Fruit fly (Drosophila melanogaster) Kc167 (cell line): ENCODE results near the gene CG34039.

Source experiments
- Myc ChIP-seq: fragments of >200 bp; optimal IDR thresholded peaks from 2 replicates; lab custom pipeline; 2017; ENCODE audit warnings: missing external identifiers
- Sin3A ChIP-seq: fragments of >200 bp; optimal IDR thresholded peaks from 2 replicates; lab custom pipeline; 2018; ENCODE audit warnings: missing external identifiers
- h ChIP-seq: fragments of >200 bp; optimal IDR thresholded peaks from 3 replicates; lab custom pipeline; 2018; ENCODE audit warnings: missing external identifiers
- insv ChIP-seq: fragments of >200 bp; optimal IDR thresholded peaks from 3 replicates; lab custom pipeline; 2018; ENCODE audit warnings: missing external identifiers
- psq ChIP-seq: fragments of >200 bp; optimal IDR thresholded peaks from 2 replicates; lab custom pipeline; 2017; ENCODE audit warnings: missing external identifiers
- ttk ChIP-seq: sonication (Bioruptor generic); optimal IDR thresholded peaks from 2 replicates; lab custom pipeline; 2017; ENCODE audit warnings: missing external identifiers

Gene CG34039

dm6 chr3L:14552925-14553239 is 6.9 kb upstream of the CG34039 start:
- TF ChIP-seq insv (lab: Kevin White, UChicago) (no peak), h (lab: Kevin White, UChicago) (no peak), Sin3A (lab: Kevin White, UChicago) (no peak), psq (lab: Kevin White, UChicago) (no peak), Myc (no peak), ttk (no peak)

dm6 chr3L:14553891-14554303 is 5.9 kb upstream of the CG34039 start:
- TF ChIP-seq h (lab: Kevin White, UChicago): no peak

- TF ChIP-seq h (lab: Kevin White, UChicago) (no peak), ttk (no peak), Sin3A (lab: Kevin White, UChicago) (no peak), Myc (no peak), insv (lab: Kevin White, UChicago) (no peak), psq (lab: Kevin White, UChicago) (no peak)
These were observed 4.7 kb upstream of the CG34039 start for dm6 chr3L:14555052-14555451.

dm6 chr3L:14556177-14556576 is 3.6 kb upstream of the CG34039 start:
- no peak for TF ChIP-seq Sin3A (lab: Kevin White, UChicago)
- TF ChIP-seq psq (lab: Kevin White, UChicago): no peak
- no peak for TF ChIP-seq ttk
- no peak for TF ChIP-seq insv (lab: Kevin White, UChicago)
- TF ChIP-seq h (lab: Kevin White, UChicago): no peak
- TF ChIP-seq Myc: no peak

- no peak for TF ChIP-seq h (lab: Kevin White, UChicago)
- no peak for TF ChIP-seq psq (lab: Kevin White, UChicago)
- TF ChIP-seq Sin3A (lab: Kevin White, UChicago): no peak
- TF ChIP-seq Myc: no peak
- no peak for TF ChIP-seq ttk
- no peak for TF ChIP-seq insv (lab: Kevin White, UChicago)
These were observed 2.7 kb upstream of the CG34039 start for dm6 chr3L:14556774-14557741.

- TF ChIP-seq insv (lab: Kevin White, UChicago) (no peak), ttk (no peak), psq (lab: Kevin White, UChicago) (no peak), h (lab: Kevin White, UChicago) (no peak), Myc (no peak), Sin3A (lab: Kevin White, UChicago) (no peak)
These were observed 1.8 kb upstream of the CG34039 start for dm6 chr3L:14558018-14558417.

dm6 chr3L:14558947-14559509 is 772 bp upstream of the CG34039 start:
- no peak for TF ChIP-seq insv (lab: Kevin White, UChicago)
- TF ChIP-seq ttk: no peak
- no peak for TF ChIP-seq Sin3A (lab: Kevin White, UChicago)
- TF ChIP-seq psq (lab: Kevin White, UChicago): no peak
- TF ChIP-seq h (lab: Kevin White, UChicago): no peak
- TF ChIP-seq Myc: no peak

dm6 chr3L:14560664-14561063 is 864 bp downstream of the CG34039 start, which contains the start of gene Lk:
Gene Lk (minus strand): TSS chr3L:14560764.
- no peak for TF ChIP-seq ttk
- TF ChIP-seq insv (lab: Kevin White, UChicago): no peak
- no peak for TF ChIP-seq Myc
- TF ChIP-seq h (lab: Kevin White, UChicago): no peak
- TF ChIP-seq Sin3A (lab: Kevin White, UChicago): no peak

- TF ChIP-seq Myc (no peak), psq (lab: Kevin White, UChicago) (no peak), ttk (no peak), Sin3A (lab: Kevin White, UChicago) (no peak), h (lab: Kevin White, UChicago) (no peak)
These were observed 2.9 kb downstream of the CG34039 start for dm6 chr3L:14562672-14563071.

- no peak for TF ChIP-seq Sin3A (lab: Kevin White, UChicago)
- TF ChIP-seq insv (lab: Kevin White, UChicago): no peak
- TF ChIP-seq psq (lab: Kevin White, UChicago): no peak
- no peak for TF ChIP-seq h (lab: Kevin White, UChicago)
- TF ChIP-seq ttk: no peak
- TF ChIP-seq Myc: no peak
These were observed 3.7 kb downstream of the CG34039 start for dm6 chr3L:14563461-14563860.

dm6 chr3L:14564404-14564803 is 4.6 kb downstream of the CG34039 start:
- TF ChIP-seq Sin3A (lab: Kevin White, UChicago) (no peak), Myc (no peak), psq (lab: Kevin White, UChicago) (no peak), insv (lab: Kevin White, UChicago) (no peak), ttk (no peak), h (lab: Kevin White, UChicago) (no peak)

- no peak for TF ChIP-seq insv (lab: Kevin White, UChicago)
- no peak for TF ChIP-seq Sin3A (lab: Kevin White, UChicago)
- no peak for TF ChIP-seq psq (lab: Kevin White, UChicago)
- TF ChIP-seq ttk: no peak
- no peak for TF ChIP-seq h (lab: Kevin White, UChicago)
- TF ChIP-seq Myc: no peak
These were observed 5.4 kb downstream of the CG34039 start for dm6 chr3L:14565134-14565587.
